Fruit fly (Drosophila melanogaster): Measurements from ENCODE around the gene CG15741.

dm6 chrX:11799931-11800330 lies 37.9 kb downstream of the CG15741 start:
- TF ChIP-seq usp (GFP tag; optimal IDR thresholded peaks at IDR 0.05) (no peak), Dll (optimal IDR thresholded peaks at IDR 0.05) (no peak), pan (optimal IDR thresholded peaks at IDR 0.05) (no peak), CG8478 (optimal IDR thresholded peaks at IDR 0.05) (no peak)

All from whole organism.